Worm (Caenorhabditis elegans): Measurements from ENCODE around the gene cif-1.

Gene cif-1

DNA sequence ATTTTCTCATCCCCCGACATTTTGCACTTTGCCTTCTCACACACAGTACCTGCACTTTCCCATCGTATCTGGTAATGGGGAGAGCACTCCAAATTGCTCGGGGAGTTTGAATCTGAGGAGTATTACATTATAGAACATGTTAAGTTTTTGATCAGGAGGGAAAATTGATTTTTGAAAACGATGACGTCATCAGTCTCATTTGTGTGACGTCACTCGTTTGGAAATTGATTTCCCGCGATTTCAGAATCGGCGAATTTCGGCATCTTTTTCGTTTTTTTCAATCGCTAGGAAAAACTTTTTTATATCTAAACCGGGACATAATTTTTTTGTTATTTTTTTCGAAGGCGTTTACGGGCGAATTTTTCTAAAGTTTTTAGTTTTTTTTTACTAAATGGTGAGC, 37.2 kb downstream of the cif-1 start:
- no peak for TF ChIP-seq dao-5 (tag; optimal IDR thresholded peaks at IDR 0.05)
- no peak for TF ChIP-seq W03F9.2 (tag; optimal IDR thresholded peaks at IDR 0.05)
- no peak for TF ChIP-seq him-1 (tag; optimal IDR thresholded peaks at IDR 0.05)

- no peak for TF ChIP-seq him-1 (tag; optimal IDR thresholded peaks at IDR 0.05)
- TF ChIP-seq dao-5 (tag; optimal IDR thresholded peaks at IDR 0.05) = no peak
- no peak for TF ChIP-seq W03F9.2 (tag; optimal IDR thresholded peaks at IDR 0.05)
These were observed 41.3 kb downstream of the cif-1 start, which contains the start of gene F29B9.12 for ce11 chrIV:4669242-4669641. TSS of gene F29B9.12 (plus strand) at chrIV:4669542.

DNA sequence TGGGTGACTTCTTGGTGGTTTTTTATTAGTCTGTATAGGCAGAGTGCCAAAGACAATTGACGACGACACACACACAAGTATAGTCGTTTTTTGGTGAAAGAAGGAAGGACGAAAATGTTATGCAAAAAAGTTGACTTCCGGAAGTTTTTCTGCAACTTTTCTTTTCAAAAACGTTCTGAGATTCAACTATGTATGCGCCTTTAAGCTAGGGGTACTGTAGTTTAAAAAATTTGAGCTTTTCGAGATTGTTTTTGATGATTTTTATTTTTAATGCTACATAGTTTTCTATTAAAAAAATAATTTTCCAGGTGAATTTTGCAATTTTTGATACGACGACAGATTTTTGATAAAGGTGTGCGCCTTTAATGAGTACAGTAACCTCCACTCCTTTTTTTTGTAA, 42.7 kb downstream of the cif-1 start:
- no peak for TF ChIP-seq dao-5 (tag; optimal IDR thresholded peaks at IDR 0.05)
- no peak for TF ChIP-seq W03F9.2 (tag; optimal IDR thresholded peaks at IDR 0.05)
- no peak for TF ChIP-seq him-1 (tag; optimal IDR thresholded peaks at IDR 0.05)

ce11 chrIV:4667383-4667782, 43.2 kb downstream of the cif-1 start:
- no peak for TF ChIP-seq dao-5 (tag; optimal IDR thresholded peaks at IDR 0.05)
- no peak for TF ChIP-seq W03F9.2 (tag; optimal IDR thresholded peaks at IDR 0.05)

- TF ChIP-seq W03F9.2 (tag; optimal IDR thresholded peaks at IDR 0.05) (no peak), him-1 (tag; optimal IDR thresholded peaks at IDR 0.05) (no peak), dao-5 (tag; optimal IDR thresholded peaks at IDR 0.05) (no peak)
These were observed 45.5 kb downstream of the cif-1 start, which contains the start of gene F29B9.1 for ce11 chrIV:4665079-4665478. TSS of gene F29B9.1 (plus strand) at chrIV:4665379.

ce11 chrIV:4660151-4661041, 50.2 kb downstream of the cif-1 start, which contains the start of the genes F29B9.11 and jmjd-1.2:
TSS of gene F29B9.11 (minus strand) at chrIV:4660201.
TSS of gene jmjd-1.2 (plus strand) at chrIV:4660991.
- TF ChIP-seq W03F9.2 (tag; optimal IDR thresholded peaks at IDR 0.05) (peak; percentile 93), dao-5 (tag; optimal IDR thresholded peaks at IDR 0.05) (no peak), him-1 (tag; optimal IDR thresholded peaks at IDR 0.05) (peak; percentile 39)

DNA sequence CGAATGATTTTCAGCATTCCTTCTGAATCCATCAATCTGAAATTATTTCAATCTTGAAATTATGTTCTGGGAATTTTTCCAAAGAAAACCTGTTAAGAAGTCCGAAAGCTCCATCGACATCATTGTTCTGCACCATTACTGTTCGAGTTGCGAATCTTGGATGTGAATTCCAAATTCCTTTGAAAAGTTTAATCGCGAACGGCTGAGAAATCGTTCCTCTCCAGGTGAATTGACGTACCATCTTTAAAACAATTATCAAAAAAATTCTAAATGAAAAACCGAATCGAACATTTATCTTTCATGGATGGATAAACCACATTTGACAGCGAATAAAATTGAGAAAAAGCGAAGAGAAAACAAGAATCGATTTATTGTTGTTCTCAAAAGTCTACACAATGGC, 51.3 kb downstream of the cif-1 start, which contains the start of gene mrps-21:
TSS of gene mrps-21 (minus strand) at position 241 of the 400 bp plus-strand sequence.
- no peak for TF ChIP-seq him-1 (tag; optimal IDR thresholded peaks at IDR 0.05)
- TF ChIP-seq W03F9.2 (tag; optimal IDR thresholded peaks at IDR 0.05) = no peak
- TF ChIP-seq dao-5 (tag; optimal IDR thresholded peaks at IDR 0.05) = no peak

DNA sequence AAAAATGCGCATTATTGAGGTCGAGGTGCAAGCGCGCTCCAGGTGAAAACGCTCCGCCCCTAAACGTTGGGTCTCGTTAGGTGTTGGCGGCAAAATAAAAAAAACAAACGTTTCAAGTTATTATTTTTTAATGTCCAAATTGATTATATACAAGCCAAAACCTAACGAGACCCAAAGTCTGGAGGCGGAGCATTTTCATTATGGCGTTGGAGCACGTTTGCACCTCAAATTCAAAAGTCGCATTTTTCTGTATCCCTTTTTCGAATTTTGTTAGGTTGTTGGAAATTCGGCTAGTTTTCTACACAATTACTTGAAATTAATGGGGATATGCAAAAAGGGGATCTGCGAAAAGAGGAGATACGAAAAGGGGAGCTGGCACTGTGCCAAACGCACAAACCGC, 52.7 kb downstream of the cif-1 start, which contains the start of gene col-111:
TSS of gene col-111 (minus strand) at position 101 of the 400 bp plus-strand sequence.
- no peak for TF ChIP-seq dao-5 (tag; optimal IDR thresholded peaks at IDR 0.05)

All from whole organism, L4/young adult.